Fruit fly (Drosophila melanogaster): ENCODE results near the gene nab.

DNA sequence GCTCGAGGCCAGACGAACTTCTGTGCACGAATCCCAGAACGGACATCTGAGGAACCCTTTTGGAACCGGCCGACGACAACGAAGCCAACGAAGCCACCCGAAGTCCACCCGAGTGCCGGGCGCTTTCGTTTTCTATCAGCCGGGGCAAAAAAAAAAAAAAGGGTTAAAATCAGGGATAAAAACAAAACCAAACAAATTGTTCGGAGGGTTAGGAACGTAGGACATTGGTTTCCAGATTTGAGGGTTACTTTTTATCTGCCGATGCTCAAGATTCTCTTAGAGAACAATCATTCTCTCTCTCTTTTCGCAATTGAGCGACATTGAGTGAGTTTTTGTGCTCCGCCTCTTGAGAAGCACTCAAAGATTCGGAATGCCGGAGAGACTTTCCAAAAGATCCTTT lies at the start of gene nab:
- TF ChIP-seq CG17806 (tag; optimal IDR thresholded peaks at IDR 0.05) (no peak), CG8301 (tag; optimal IDR thresholded peaks at IDR 0.05) (no peak), CG4496 (GFP tag; IDR thresholded peaks at IDR 0.05) (no peak), CG15710 (tag; optimal IDR thresholded peaks at IDR 0.05) (no peak), Pif1A (GFP tag; optimal IDR thresholded peaks at IDR 0.05) (no peak), CG14655 (GFP tag; optimal IDR thresholded peaks at IDR 0.05) (no peak)
